Worm (Caenorhabditis elegans) whole organism, L2 larva: ENCODE results near the gene Y62H9A.15.

Source experiments
- Y55F3AM.14 ChIP-seq: fragments of 200-800 bp; sonication (Bioruptor generic); optimal IDR thresholded peaks from 2 replicates; lab custom pipeline; 2018; ENCODE audit warnings: mild to moderate bottlenecking, missing genetic modification characterization, missing compliant biosample characterization
- ama-1 ChIP-seq: fragments of 150-350 bp; optimal IDR thresholded peaks from 2 replicates; lab custom pipeline; 2018; ENCODE audit warnings: inconsistent platforms
- lsy-2 ChIP-seq, 2 experiments: fragments of 150-350 bp in 1 of 2; sonication (generic microtip) in 1 of 2; optimal IDR thresholded peaks; 2 replicates each; lab custom pipeline; 2014 to 2017; ENCODE audit warnings: missing biosample characterization in 2 of 2, missing genetic modification characterization in 2 of 2
- skn-1 ChIP-seq: sonication (generic microtip); optimal IDR thresholded peaks from 2 replicates; lab custom pipeline; 2017; ENCODE audit warnings: missing biosample characterization, missing genetic modification characterization
- ztf-11 ChIP-seq: sonication (generic microtip); optimal IDR thresholded peaks from 2 replicates; lab custom pipeline; 2017; ENCODE audit warnings: missing biosample characterization, missing genetic modification characterization

ce11 chrX:11948184-11948894, 38.4 kb upstream of the Y62H9A.15 start, which contains the start of gene lsd-1:
- TF ChIP-seq Y55F3AM.14 (GFP tag; lab: Kevin White, UChicago) (no peak), lsy-2 (tag; optimal IDR thresholded peaks at IDR 0.05; lab: Kevin White, UChicago) (no peak), skn-1 (tag; lab: Kevin White, UChicago) (no peak), ama-1 (lab: Kevin White, UChicago) (no peak), ztf-11 (tag; lab: Kevin White, UChicago) (no peak)
